Worm (Caenorhabditis elegans) whole organism, L4 larva: ENCODE results near the gene str-165.
A peak's percentile ranks its signal among the peaks of the same experiment; 100 is the strongest.

ENCODE experiments used
- F49E8.2 ChIP-seq: sonication (generic microtip); optimal IDR thresholded peaks from 2 replicates; lab custom pipeline; 2016; ENCODE audit warnings: missing compliant biosample characterization, mild to moderate bottlenecking, missing genetic modification characterization, borderline replicate concordance
- T20F7.1 ChIP-seq: fragments of 200-800 bp; sonication (Bioruptor generic); optimal IDR thresholded peaks from 2 replicates; lab custom pipeline; 2018; ENCODE audit warnings: mild to moderate bottlenecking, missing genetic modification characterization, missing compliant biosample characterization
- Y105C5A.15 ChIP-seq: fragments of 200-800 bp; sonication (Bioruptor generic); IDR thresholded peaks from 2 replicates; pipeline ENCODE4 v1.3.6; 2022; ENCODE audit warnings: missing genetic modification characterization, missing compliant biosample characterization
- Y48G9A.11 ChIP-seq: fragments of 200-800 bp; sonication (Bioruptor generic); IDR thresholded peaks from 2 replicates; pipeline ENCODE4 v1.3.6; 2022; ENCODE audit warnings: missing genetic modification reagents, missing genetic modification characterization, missing compliant biosample characterization
- ZK337.2 ChIP-seq: fragments of 200-800 bp; sonication (Bioruptor generic); IDR thresholded peaks from 2 replicates; pipeline ENCODE4 v1.3.6; 2022; ENCODE audit warnings: missing genetic modification reagents, missing genetic modification characterization, missing compliant biosample characterization
- aha-1 ChIP-seq: fragments of 150-350 bp; peaks from one replicate; lab custom pipeline; 2014; ENCODE audit warnings: missing biosample characterization, missing genetic modification characterization
- aly-2 ChIP-seq: sonication (generic microtip); optimal IDR thresholded peaks from 2 replicates; lab custom pipeline; 2018; ENCODE audit warnings: missing biosample characterization, missing genetic modification characterization
- ama-1 ChIP-seq: fragments of 150-350 bp; optimal IDR thresholded peaks from 2 replicates; lab custom pipeline; 2014; ENCODE audit warnings: inconsistent platforms, mixed read lengths
- ceh-20 ChIP-seq: fragments of 200-800 bp; sonication (Bioruptor generic); IDR thresholded peaks from 2 replicates; pipeline ENCODE4 v1.3.6; 2022; ENCODE audit warnings: missing genetic modification reagents, missing genetic modification characterization, missing compliant biosample characterization
- ceh-44 ChIP-seq: fragments of 200-800 bp; sonication (Bioruptor generic); IDR thresholded peaks from 2 replicates; pipeline ENCODE4 v1.3.6; 2022; ENCODE audit warnings: missing genetic modification reagents, missing genetic modification characterization, missing compliant biosample characterization
- daf-12 ChIP-seq: fragments of 150-350 bp; optimal IDR thresholded peaks from 2 replicates; lab custom pipeline; 2014; ENCODE audit warnings: missing biosample characterization, missing genetic modification reagents, missing genetic modification characterization
- dmd-8 ChIP-seq: fragments of 200-800 bp; sonication (Bioruptor generic); IDR thresholded peaks from 2 replicates; pipeline ENCODE4 v1.3.6; 2022; ENCODE audit warnings: missing genetic modification characterization, missing compliant biosample characterization
- dmd-9 ChIP-seq: fragments of 200-800 bp; sonication (Bioruptor generic); IDR thresholded peaks from 2 replicates; pipeline ENCODE4 v1.3.6; 2022; ENCODE audit warnings: missing genetic modification reagents, missing genetic modification characterization, missing compliant biosample characterization
- dve-1 ChIP-seq: sonication (generic microtip); optimal IDR thresholded peaks from 2 replicates; lab custom pipeline; 2017; ENCODE audit warnings: antibody characterized with exemption, mild to moderate bottlenecking, missing genetic modification characterization, missing compliant biosample characterization; ENCODE audit not compliant: insufficient read depth
- egl-27 ChIP-seq: sonication (generic microtip); optimal IDR thresholded peaks from 3 replicates; lab custom pipeline; 2017; ENCODE audit warnings: missing biosample characterization, missing genetic modification reagents, missing genetic modification characterization
- egl-43 ChIP-seq: fragments of 200-800 bp; sonication (Bioruptor generic); IDR thresholded peaks from 2 replicates; pipeline ENCODE4 v1.3.6; 2022; ENCODE audit warnings: missing genetic modification reagents, missing genetic modification characterization, missing compliant biosample characterization
- fkh-10 ChIP-seq: fragments of 150-350 bp; optimal IDR thresholded peaks from 2 replicates; lab custom pipeline; 2014; ENCODE audit warnings: missing biosample characterization, missing genetic modification reagents, missing genetic modification characterization
- gei-8 ChIP-seq: fragments of 200-800 bp; sonication (Bioruptor generic); optimal IDR thresholded peaks from 2 replicates; lab custom pipeline; 2018; ENCODE audit warnings: mild to moderate bottlenecking, missing genetic modification characterization, missing compliant biosample characterization
- hlh-11 ChIP-seq: fragments of 200-800 bp; sonication (Bioruptor generic); optimal IDR thresholded peaks from 2 replicates; lab custom pipeline; 2018; ENCODE audit warnings: mild to moderate bottlenecking, missing genetic modification characterization, missing compliant biosample characterization
- hlh-30 ChIP-seq: sonication (generic microtip); optimal IDR thresholded peaks from 2 replicates; lab custom pipeline; 2017; ENCODE audit warnings: antibody characterized with exemption, mild to moderate bottlenecking, missing genetic modification characterization, missing compliant biosample characterization; ENCODE audit not compliant: insufficient read depth
- hmg-1.1 ChIP-seq: fragments of 200-800 bp; sonication (Bioruptor generic); IDR thresholded peaks from 2 replicates; pipeline ENCODE4 v1.3.6; 2022; ENCODE audit warnings: missing genetic modification reagents, missing genetic modification characterization, missing compliant biosample characterization
- jun-1 ChIP-seq: fragments of 150-350 bp; optimal IDR thresholded peaks from 2 replicates; lab custom pipeline; 2014; ENCODE audit warnings: missing biosample characterization, missing genetic modification reagents, missing genetic modification characterization
- lin-29 ChIP-seq: fragments of 200-800 bp; sonication (Bioruptor generic); IDR thresholded peaks from 2 replicates; pipeline ENCODE4 v1.3.6; 2022; ENCODE audit warnings: missing genetic modification reagents, missing genetic modification characterization, missing compliant biosample characterization
- lsy-2 ChIP-seq, 2 experiments: fragments of 150-350 bp in 1 of 2; sonication (generic microtip) in 1 of 2; optimal IDR thresholded peaks; 2 replicates each; lab custom pipeline; 2014 to 2017; ENCODE audit warnings: missing biosample characterization in 2 of 2, missing genetic modification characterization in 2 of 2
- mdl-1 ChIP-seq, 2 experiments: fragments of 150-350 bp in 1 of 2; sonication (generic microtip) in 1 of 2; optimal IDR thresholded peaks; 2 replicates each; lab custom pipeline; 2014 to 2017; ENCODE audit warnings: missing biosample characterization in 2 of 2, missing genetic modification characterization in 2 of 2
- mep-1 ChIP-seq: fragments of 150-350 bp; sonication (generic microtip); optimal IDR thresholded peaks from 3 replicates; lab custom pipeline; 2014; ENCODE audit warnings: missing biosample characterization, missing genetic modification characterization
- mes-2 ChIP-seq: sonication (generic microtip); optimal IDR thresholded peaks from 2 replicates; lab custom pipeline; 2016; ENCODE audit warnings: missing genotype, mild to moderate bottlenecking, missing genetic modification characterization, missing compliant biosample characterization; ENCODE audit not compliant: poor library complexity, severe bottlenecking
- mxl-3 ChIP-seq: fragments of 200-800 bp; sonication (Bioruptor generic); optimal IDR thresholded peaks from 2 replicates; lab custom pipeline; 2018; ENCODE audit warnings: mild to moderate bottlenecking, missing genetic modification characterization, missing compliant biosample characterization
- nhr-28 ChIP-seq: fragments of 150-350 bp; optimal IDR thresholded peaks from 2 replicates; lab custom pipeline; 2014; ENCODE audit warnings: missing biosample characterization, missing genetic modification characterization
- nhr-6 ChIP-seq: fragments of 150-350 bp; optimal IDR thresholded peaks from 2 replicates; lab custom pipeline; 2014; ENCODE audit warnings: missing biosample characterization, missing genetic modification characterization
- nhr-76 ChIP-seq: fragments of 150-350 bp; optimal IDR thresholded peaks from 2 replicates; lab custom pipeline; 2014; ENCODE audit warnings: missing biosample characterization, missing genetic modification characterization
- nhr-77 ChIP-seq: fragments of 150-350 bp; optimal IDR thresholded peaks from 2 replicates; lab custom pipeline; 2014; ENCODE audit warnings: missing biosample characterization, missing genetic modification characterization
- rbr-2 ChIP-seq: sonication (generic microtip); optimal IDR thresholded peaks from 2 replicates; lab custom pipeline; 2016; ENCODE audit warnings: missing genotype, missing genetic modification characterization, missing compliant biosample characterization
- saeg-2 ChIP-seq: fragments of 200-800 bp; sonication (Bioruptor generic); IDR thresholded peaks from 2 replicates; pipeline ENCODE4 v1.3.6; 2022; ENCODE audit warnings: missing genetic modification reagents, missing genetic modification characterization, missing compliant biosample characterization
- sdz-12 ChIP-seq: fragments of 200-800 bp; sonication (Bioruptor generic); optimal IDR thresholded peaks from 2 replicates; lab custom pipeline; 2018; ENCODE audit warnings: mild to moderate bottlenecking, missing genetic modification characterization, missing compliant biosample characterization
- set-16 ChIP-seq: fragments of 200-800 bp; sonication (Bioruptor generic); IDR thresholded peaks from 2 replicates; pipeline ENCODE4 v1.3.6; 2022; ENCODE audit warnings: missing genetic modification reagents, missing genetic modification characterization, missing compliant biosample characterization
- tag-97 ChIP-seq: fragments of 200-800 bp; sonication (Bioruptor generic); IDR thresholded peaks from 2 replicates; pipeline ENCODE4 v1.3.6; 2022; ENCODE audit warnings: missing genetic modification characterization, missing compliant biosample characterization
- unc-62 ChIP-seq, 3 experiments: fragments of 150-350 bp in 1 of 3; sonication (generic microtip); optimal IDR thresholded peaks in 2 of 3; peaks in 1 of 3; 1 replicate in 1 of 3; 2 replicates in 2 of 3; lab custom pipeline; 2014 to 2017; ENCODE audit warnings: missing biosample characterization in 3 of 3, missing genetic modification characterization in 3 of 3, missing genetic modification reagents in 3 of 3, missing genotype in 1 of 3
- zag-1 ChIP-seq: fragments of 150-350 bp; optimal IDR thresholded peaks from 2 replicates; lab custom pipeline; 2014; ENCODE audit warnings: missing biosample characterization, missing genetic modification characterization
- zfp-3 ChIP-seq: fragments of 200-800 bp; sonication (Bioruptor generic); conservative IDR thresholded peaks from 2 replicates; pipeline ENCODE4 v1.3.6; 2022; ENCODE audit warnings: missing genetic modification reagents, missing genetic modification characterization, missing compliant biosample characterization
- ztf-11 ChIP-seq: fragments of 150-350 bp; optimal IDR thresholded peaks from 2 replicates; lab custom pipeline; 2014; ENCODE audit warnings: missing biosample characterization, missing genetic modification characterization

The str-165 gene

ce11 chrV:13789362-13789761 lies 41.6 kb upstream of the str-165 start (continued):
- no peak for TF ChIP-seq nhr-76 (tag; lab: Kevin White, UChicago)
- TF ChIP-seq aly-2: no peak
- peak; percentile 52; the same call in 1 of the 2 replicates for TF ChIP-seq saeg-2 (GFP tag; lab: Robert Waterston, UW)
- TF ChIP-seq sdz-12 (GFP tag; lab: Kevin White, UChicago): no peak
- peak; percentile 80 for TF ChIP-seq T20F7.1
- TF ChIP-seq F49E8.2 (tag; lab: Kevin White, UChicago): no peak

- peak; percentile 72 for TF ChIP-seq aha-1 (tag; lab: Kevin White, UChicago)
- no peak for TF ChIP-seq nhr-77 (tag; lab: Kevin White, UChicago)
- 0 out of 2 replicates have a peak, but pooled peaks have one; percentile 21 for TF ChIP-seq zfp-3 (GFP tag; lab: Robert Waterston, UW)
- no peak for TF ChIP-seq mes-2 (tag; lab: Kevin White, UChicago)
- TF ChIP-seq daf-12: no peak
- no peak for TF ChIP-seq ceh-20 (GFP tag; lab: Robert Waterston, UW)
- TF ChIP-seq ceh-44 (GFP tag; lab: Robert Waterston, UW): no peak
- no peak for TF ChIP-seq mxl-3
Observed at ce11 chrV:13790117-13790516, 40.8 kb upstream of the str-165 start.

DNA sequence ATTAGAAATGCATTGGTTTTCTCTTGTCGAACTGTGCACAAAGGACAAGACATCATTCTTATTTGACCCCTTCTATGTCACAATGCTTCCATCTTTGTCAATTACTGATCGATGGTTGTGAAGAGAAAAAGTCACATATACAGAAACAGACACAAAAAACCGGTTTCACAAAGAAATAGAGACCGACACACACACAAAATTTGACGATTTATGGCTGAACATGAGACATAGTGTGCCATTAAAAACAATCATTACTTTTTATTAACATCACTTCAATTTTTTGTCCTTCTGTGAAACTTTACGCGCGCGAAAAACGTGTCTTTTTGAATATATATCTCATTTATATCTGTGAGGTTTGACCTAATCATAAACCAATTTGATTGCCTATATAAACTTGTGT lies 40.4 kb upstream of the str-165 start:
- TF ChIP-seq nhr-28 (tag; lab: Kevin White, UChicago) (peak; percentile 65), hlh-11 (tag; lab: Kevin White, UChicago) (peak; percentile 22), mdl-1 (tag; optimal IDR thresholded peaks at IDR 0.05; lab: Kevin White, UChicago) (peak in 1 of 2 experiments; percentile 26), rbr-2 (tag; lab: Kevin White, UChicago) (no peak), zag-1 (tag; lab: Kevin White, UChicago) (no peak), mep-1 (tag; lab: Kevin White, UChicago) (peak; percentile 41), hlh-30 (peak; percentile 72), nhr-6 (tag; lab: Kevin White, UChicago) (no peak), lsy-2 (tag; optimal IDR thresholded peaks at IDR 0.05; lab: Kevin White, UChicago) (peak in 1 of 2 experiments; percentile 19)
- TF ChIP-seq, all 104 proteins: peak for 6

- TF ChIP-seq dmd-8 (GFP tag; lab: Robert Waterston, UW) (0 out of 2 replicates have a peak, but pooled peaks have one; percentile 26), set-16 (peak; percentile 74), gei-8 (GFP tag; lab: Kevin White, UChicago) (no peak), egl-43 (GFP tag; lab: Robert Waterston, UW) (0 out of 2 replicates have a peak, but pooled peaks have one; percentile 17)
Observed at ce11 chrV:13794046-13794445, 36.9 kb upstream of the str-165 start.

DNA sequence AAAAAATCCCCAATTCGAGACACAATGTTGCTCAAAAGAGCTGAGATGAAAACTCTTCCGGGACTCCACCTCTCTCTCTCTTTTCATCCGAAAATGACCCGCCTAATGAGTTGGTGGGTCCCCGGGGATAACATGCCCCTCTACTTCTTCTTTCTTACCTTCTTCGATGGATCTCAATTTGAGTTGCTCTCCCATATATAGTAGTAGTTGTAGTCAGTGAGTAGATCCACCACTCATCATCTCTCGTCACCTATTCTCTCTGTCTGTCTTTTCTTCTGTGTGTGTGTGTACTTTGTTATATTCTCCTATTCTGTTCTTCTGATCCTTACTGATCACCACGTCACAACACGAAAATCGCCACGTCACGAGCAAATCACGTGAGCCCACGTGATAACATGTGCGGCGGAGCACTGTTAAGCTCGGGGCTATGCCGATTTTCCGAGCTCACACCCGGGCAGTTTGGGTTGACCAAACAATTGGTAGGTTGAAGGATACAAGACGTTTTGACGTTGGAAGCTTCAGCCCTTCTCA lies 34.6 kb upstream of the str-165 start, which contains the start of gene twk-32:
Gene twk-32 (plus strand): TSS at position 396 of the 531 bp plus-strand sequence.
- TF ChIP-seq jun-1: no peak
- peak; percentile 35 for TF ChIP-seq hlh-11 (tag; lab: Kevin White, UChicago)
- 0 out of 2 replicates have a peak, but pooled peaks have one; percentile 5 for TF ChIP-seq set-16
- TF ChIP-seq mxl-3: no peak
- TF ChIP-seq ztf-11 (tag; lab: Kevin White, UChicago): no peak
- no peak for TF ChIP-seq ZK337.2 (GFP tag; lab: Robert Waterston, UW)
- TF ChIP-seq hlh-30: peak; percentile 70
- TF ChIP-seq ama-1: peak; percentile 68
- no peak for TF ChIP-seq dve-1 (tag; lab: Kevin White, UChicago)
- TF ChIP-seq tag-97 (GFP tag; lab: Robert Waterston, UW): no peak
- TF ChIP-seq unc-62 (GFP tag; optimal IDR thresholded peaks at IDR 0.05 in 1 of 2; lab: Kevin White, UChicago): peak in 1 of 2 experiments; percentile 83
- no peak for TF ChIP-seq unc-62 (tag; optimal IDR thresholded peaks at IDR 0.05; lab: Kevin White, UChicago)
- TF ChIP-seq Y105C5A.15 (GFP tag; lab: Robert Waterston, UW): 0 out of 2 replicates have a peak, but pooled peaks have one; percentile 40
- no peak for TF ChIP-seq zag-1 (tag; lab: Kevin White, UChicago)
- TF ChIP-seq egl-27 (tag; lab: Kevin White, UChicago): no peak
- no peak for TF ChIP-seq fkh-10 (GFP tag; lab: Kevin White, UChicago)
- TF ChIP-seq aha-1 (tag; lab: Kevin White, UChicago): peak; percentile 73
- 0 out of 2 replicates have a peak, but pooled peaks have one; percentile 18 for TF ChIP-seq dmd-9 (GFP tag; lab: Robert Waterston, UW)
- 0 out of 2 replicates have a peak, but pooled peaks have one; percentile 23 for TF ChIP-seq hmg-1.1 (GFP tag; lab: Robert Waterston, UW)
- TF ChIP-seq Y48G9A.11 (GFP tag; lab: Robert Waterston, UW): no peak
- TF ChIP-seq lin-29 (GFP tag; lab: Robert Waterston, UW): no peak
- TF ChIP-seq mep-1 (tag; lab: Kevin White, UChicago): peak; percentile 19
- TF ChIP-seq, all 104 proteins: peak for 10
